Worm (Caenorhabditis elegans): ENCODE measurements around the gene F43G6.8.

The F43G6.8 gene

ce11 chrII:11854749-11855148 is 40.9 kb upstream of the F43G6.8 start:
- TF ChIP-seq ama-1 (optimal IDR thresholded peaks at IDR 0.05) (no peak), zag-1 (tag; optimal IDR thresholded peaks at IDR 0.05) (no peak), unc-62 (GFP tag; optimal IDR thresholded peaks at IDR 0.05) (no peak), nhr-28 (tag; optimal IDR thresholded peaks at IDR 0.05) (no peak), fkh-10 (GFP tag; optimal IDR thresholded peaks at IDR 0.05) (no peak), ceh-16 (tag; optimal IDR thresholded peaks at IDR 0.05) (no peak), elt-2 (tag; optimal IDR thresholded peaks at IDR 0.05) (no peak), skn-1 (tag; optimal IDR thresholded peaks at IDR 0.05) (no peak), mdl-1 (tag; optimal IDR thresholded peaks at IDR 0.05) (no peak), R02D3.7 (tag; optimal IDR thresholded peaks at IDR 0.05) (no peak), daf-12 (tag; optimal IDR thresholded peaks at IDR 0.05) (no peak), mml-1 (tag; optimal IDR thresholded peaks at IDR 0.05) (no peak), nfya-1 (tag; optimal IDR thresholded peaks at IDR 0.05; ENCODE audit: insufficient read depth) (no peak), nhr-25 (tag; optimal IDR thresholded peaks at IDR 0.05) (no peak), snpc-4 (tag; optimal IDR thresholded peaks at IDR 0.05) (no peak), nhr-77 (tag; optimal IDR thresholded peaks at IDR 0.05) (no peak), ZK546.5 (tag; optimal IDR thresholded peaks at IDR 0.05) (no peak)

ce11 chrII:11853108-11853507 is 39.2 kb upstream of the F43G6.8 start:
- TF ChIP-seq ceh-16 (tag; optimal IDR thresholded peaks at IDR 0.05) (no peak), hmg-11 (tag; optimal IDR thresholded peaks at IDR 0.05) (no peak), nhr-23 (tag; optimal IDR thresholded peaks at IDR 0.05) (no peak), nhr-237 (tag; optimal IDR thresholded peaks at IDR 0.05) (no peak), fos-1 (tag; optimal IDR thresholded peaks at IDR 0.05) (no peak), ceh-9 (tag; optimal IDR thresholded peaks at IDR 0.05) (no peak)

ce11 chrII:11852191-11852901 is 38.5 kb upstream of the F43G6.8 start:
- no peak for TF ChIP-seq fkh-2 (tag; optimal IDR thresholded peaks at IDR 0.05)
- no peak for TF ChIP-seq ceh-82 (tag; optimal IDR thresholded peaks at IDR 0.05)
- no peak for TF ChIP-seq nfya-1 (tag; optimal IDR thresholded peaks at IDR 0.05; ENCODE audit: insufficient read depth)
- no peak for TF ChIP-seq elt-2 (tag; optimal IDR thresholded peaks at IDR 0.05)
- no peak for TF ChIP-seq ztf-11 (tag; optimal IDR thresholded peaks at IDR 0.05)
- no peak for TF ChIP-seq unc-62 (GFP tag; optimal IDR thresholded peaks at IDR 0.05)
- TF ChIP-seq nhr-43 (tag; optimal IDR thresholded peaks at IDR 0.05; ENCODE audit: poor library complexity, severe bottlenecking), result peak; percentile 72
- TF ChIP-seq sea-2 (GFP tag; optimal IDR thresholded peaks at IDR 0.05), result no peak
- no peak for TF ChIP-seq ceh-16 (tag; optimal IDR thresholded peaks at IDR 0.05)
- TF ChIP-seq nhr-23 (tag; optimal IDR thresholded peaks at IDR 0.05), result peak; percentile 69
- no peak for TF ChIP-seq elt-3 (tag; optimal IDR thresholded peaks at IDR 0.05)
- TF ChIP-seq R02D3.7 (tag; optimal IDR thresholded peaks at IDR 0.05), result no peak
- TF ChIP-seq nhr-237 (tag; optimal IDR thresholded peaks at IDR 0.05), result no peak
- no peak for TF ChIP-seq hmg-11 (tag; optimal IDR thresholded peaks at IDR 0.05)
- TF ChIP-seq nhr-67 (tag; optimal IDR thresholded peaks at IDR 0.05), result no peak
- TF ChIP-seq nhr-76 (tag; optimal IDR thresholded peaks at IDR 0.05), result no peak
- TF ChIP-seq ceh-28 (tag; optimal IDR thresholded peaks at IDR 0.05), result no peak
- TF ChIP-seq ztf-4 (tag; optimal IDR thresholded peaks at IDR 0.05), result no peak
- no peak for TF ChIP-seq lin-39 (tag; optimal IDR thresholded peaks at IDR 0.05)
- no peak for TF ChIP-seq egl-5 (tag; optimal IDR thresholded peaks at IDR 0.05)
- no peak for TF ChIP-seq mdl-1 (tag; optimal IDR thresholded peaks at IDR 0.05)
- peak; percentile 70 for TF ChIP-seq nhr-25 (tag; optimal IDR thresholded peaks at IDR 0.05)
- TF ChIP-seq fos-1 (tag; optimal IDR thresholded peaks at IDR 0.05), result no peak

ce11 chrII:11849572-11849971 is 35.7 kb upstream of the F43G6.8 start:
- TF ChIP-seq unc-39 (tag; optimal IDR thresholded peaks at IDR 0.05) (no peak), snpc-4 (tag; optimal IDR thresholded peaks at IDR 0.05) (no peak), ztf-4 (tag; optimal IDR thresholded peaks at IDR 0.05) (no peak), elt-3 (tag; optimal IDR thresholded peaks at IDR 0.05) (peak in 1 of 3 experiments; percentile 24), jun-1 (tag; optimal IDR thresholded peaks at IDR 0.05) (no peak), daf-12 (tag; optimal IDR thresholded peaks at IDR 0.05) (no peak), nhr-23 (tag; optimal IDR thresholded peaks at IDR 0.05) (peak; percentile 30), egl-27 (tag; optimal IDR thresholded peaks at IDR 0.05) (no peak), nhr-76 (tag; optimal IDR thresholded peaks at IDR 0.05) (peak; percentile 76), nhr-43 (tag; optimal IDR thresholded peaks at IDR 0.05; ENCODE audit: poor library complexity, severe bottlenecking) (no peak), egl-5 (tag; optimal IDR thresholded peaks at IDR 0.05) (no peak), lsy-12 (tag; optimal IDR thresholded peaks at IDR 0.05) (no peak)
